Worm (Caenorhabditis elegans) whole organism, L2 larva: Measurements from ENCODE around the gene hacl-1.

Experiments used
- C34F6.9 ChIP-seq: fragments of 150-350 bp; optimal IDR thresholded peaks from 2 replicates; lab custom pipeline; 2014; ENCODE audit warnings: missing biosample characterization, missing genetic modification characterization
- F13H6.1 ChIP-seq: sonication (generic microtip); optimal IDR thresholded peaks from 2 replicates; lab custom pipeline; 2016; ENCODE audit warnings: missing genetic modification characterization, missing compliant biosample characterization
- R02D3.7 ChIP-seq: fragments of 150-350 bp; optimal IDR thresholded peaks from 2 replicates; lab custom pipeline; 2014; ENCODE audit warnings: missing biosample characterization, missing genetic modification characterization
- Y55F3AM.14 ChIP-seq: fragments of 200-800 bp; sonication (Bioruptor generic); optimal IDR thresholded peaks from 2 replicates; lab custom pipeline; 2018; ENCODE audit warnings: mild to moderate bottlenecking, missing genetic modification characterization, missing compliant biosample characterization
- alr-1 ChIP-seq: fragments of 150-350 bp; optimal IDR thresholded peaks from 2 replicates; lab custom pipeline; 2014; ENCODE audit warnings: missing biosample characterization, missing genetic modification characterization
- aly-2 ChIP-seq: fragments of 150-350 bp; optimal IDR thresholded peaks from 2 replicates; lab custom pipeline; 2014; ENCODE audit warnings: missing biosample characterization, missing genetic modification characterization
- ama-1 ChIP-seq: fragments of 150-350 bp; optimal IDR thresholded peaks from 2 replicates; lab custom pipeline; 2018; ENCODE audit warnings: inconsistent platforms
- blmp-1 ChIP-seq: sonication (generic microtip); optimal IDR thresholded peaks from 2 replicates; lab custom pipeline; 2017; ENCODE audit warnings: missing genetic modification characterization, mild to moderate bottlenecking, missing compliant biosample characterization, antibody characterized with exemption, moderate library complexity; ENCODE audit not compliant: insufficient read depth
- ceh-16 ChIP-seq: fragments of 150-350 bp; optimal IDR thresholded peaks from 2 replicates; lab custom pipeline; 2014; ENCODE audit warnings: missing biosample characterization, missing genetic modification characterization
- ceh-82 ChIP-seq: fragments of 150-350 bp; optimal IDR thresholded peaks from 2 replicates; lab custom pipeline; 2014; ENCODE audit warnings: missing biosample characterization, missing genetic modification characterization
- crh-2 ChIP-seq: sonication (generic microtip); optimal IDR thresholded peaks from 2 replicates; lab custom pipeline; 2017; ENCODE audit warnings: missing biosample characterization, missing genetic modification characterization
- dmd-4 ChIP-seq: sonication (generic microtip); optimal IDR thresholded peaks from 2 replicates; lab custom pipeline; 2017; ENCODE audit warnings: missing biosample characterization, missing genetic modification characterization
- egl-27 ChIP-seq: sonication (generic microtip); optimal IDR thresholded peaks from 3 replicates; lab custom pipeline; 2017; ENCODE audit warnings: missing biosample characterization, missing genetic modification reagents, missing genetic modification characterization
- elt-1 ChIP-seq: fragments of 150-350 bp; optimal IDR thresholded peaks from 2 replicates; lab custom pipeline; 2014; ENCODE audit warnings: missing biosample characterization, missing genetic modification characterization
- fos-1 ChIP-seq: fragments of 150-350 bp; optimal IDR thresholded peaks from 2 replicates; lab custom pipeline; 2014; ENCODE audit warnings: missing biosample characterization, missing genetic modification characterization
- gmeb-1 ChIP-seq: fragments of 150-350 bp; optimal IDR thresholded peaks from 2 replicates; lab custom pipeline; 2014; ENCODE audit warnings: missing biosample characterization, missing genetic modification characterization
- lin-11 ChIP-seq: fragments of 150-350 bp; sonication (generic microtip); optimal IDR thresholded peaks from 2 replicates; lab custom pipeline; 2014; ENCODE audit warnings: missing biosample characterization, missing genetic modification characterization, inconsistent platforms, mixed read lengths
- lin-39 ChIP-seq: fragments of 150-350 bp; optimal IDR thresholded peaks from 2 replicates; lab custom pipeline; 2014; ENCODE audit warnings: missing biosample characterization, missing genetic modification reagents, missing genetic modification characterization
- lsy-2 ChIP-seq, 2 experiments: fragments of 150-350 bp in 1 of 2; sonication (generic microtip) in 1 of 2; optimal IDR thresholded peaks; 2 replicates each; lab custom pipeline; 2014 to 2017; ENCODE audit warnings: missing biosample characterization in 2 of 2, missing genetic modification characterization in 2 of 2
- mab-5 ChIP-seq: fragments of 150-350 bp; optimal IDR thresholded peaks from 2 replicates; lab custom pipeline; 2014; ENCODE audit warnings: missing biosample characterization, missing genetic modification characterization
- mdl-1 ChIP-seq, 2 experiments: fragments of 150-350 bp in 1 of 2; sonication (generic microtip) in 1 of 2; optimal IDR thresholded peaks; 2 replicates each; lab custom pipeline; 2017; ENCODE audit warnings: missing biosample characterization in 2 of 2, missing genetic modification characterization in 2 of 2
- nhr-10 ChIP-seq: sonication (generic microtip); optimal IDR thresholded peaks from 2 replicates; lab custom pipeline; 2017; ENCODE audit warnings: missing biosample characterization, missing genetic modification characterization
- nhr-12 ChIP-seq: fragments of 150-350 bp; optimal IDR thresholded peaks from 2 replicates; lab custom pipeline; 2014; ENCODE audit warnings: missing biosample characterization, missing genetic modification characterization
- nhr-129 ChIP-seq: fragments of 150-350 bp; optimal IDR thresholded peaks from 2 replicates; lab custom pipeline; 2014; ENCODE audit warnings: missing biosample characterization, missing genetic modification characterization
- nhr-21 ChIP-seq: fragments of 150-350 bp; optimal IDR thresholded peaks from 2 replicates; lab custom pipeline; 2014; ENCODE audit warnings: missing biosample characterization, missing genetic modification characterization
- nhr-23 ChIP-seq: fragments of 150-350 bp; optimal IDR thresholded peaks from 2 replicates; lab custom pipeline; 2014; ENCODE audit warnings: missing biosample characterization, missing genetic modification reagents, missing genetic modification characterization
- nhr-237 ChIP-seq: fragments of 150-350 bp; optimal IDR thresholded peaks from 2 replicates; lab custom pipeline; 2014; ENCODE audit warnings: missing biosample characterization, missing genetic modification characterization
- nhr-25 ChIP-seq: fragments of 150-350 bp; sonication (generic microtip); optimal IDR thresholded peaks from 3 replicates; lab custom pipeline; 2014; ENCODE audit warnings: missing biosample characterization, missing genetic modification characterization
- nhr-6 ChIP-seq: fragments of 150-350 bp; optimal IDR thresholded peaks from 2 replicates; lab custom pipeline; 2014; ENCODE audit warnings: missing biosample characterization, missing genetic modification characterization
- nhr-77 ChIP-seq: fragments of 150-350 bp; optimal IDR thresholded peaks from 2 replicates; lab custom pipeline; 2014; ENCODE audit warnings: missing biosample characterization, missing genetic modification characterization
- peb-1 ChIP-seq: fragments of 150-350 bp; optimal IDR thresholded peaks from 2 replicates; lab custom pipeline; 2014; ENCODE audit warnings: missing biosample characterization, missing genetic modification characterization
- sem-4 ChIP-seq: fragments of 150-350 bp; optimal IDR thresholded peaks from 2 replicates; lab custom pipeline; 2014; ENCODE audit warnings: missing biosample characterization, missing genetic modification reagents, missing genetic modification characterization
- sma-3 ChIP-seq: sonication (generic microtip); optimal IDR thresholded peaks from 2 replicates; lab custom pipeline; 2016; ENCODE audit warnings: missing genetic modification reagents, missing genetic modification characterization, missing compliant biosample characterization
- sma-9 ChIP-seq, 2 experiments: fragments of 150-350 bp in 1 of 2; sonication (generic microtip) in 1 of 2; optimal IDR thresholded peaks; 2 replicates each; lab custom pipeline; 2014 to 2016; ENCODE audit warnings: missing genetic modification characterization in 2 of 2, mild to moderate bottlenecking in 1 of 2, missing biosample characterization in 1 of 2, missing compliant biosample characterization in 1 of 2, missing genetic modification reagents in 1 of 2, moderate library complexity in 1 of 2
- unc-62 ChIP-seq: fragments of 150-350 bp; optimal IDR thresholded peaks from 2 replicates; lab custom pipeline; 2014; ENCODE audit warnings: missing biosample characterization, missing genetic modification reagents, missing genetic modification characterization
- ztf-4 ChIP-seq: fragments of 150-350 bp; optimal IDR thresholded peaks from 2 replicates; lab custom pipeline; 2014; ENCODE audit warnings: missing biosample characterization, missing genetic modification characterization

hacl-1 gene

ce11 chrII:11472542-11472941, 20.2 kb downstream of the hacl-1 start:
- peak in 1 of 2 experiments; percentile 23 for TF ChIP-seq lsy-2 (tag; optimal IDR thresholded peaks at IDR 0.05; lab: Kevin White, UChicago)
- TF ChIP-seq nhr-12 (tag; lab: Kevin White, UChicago): no peak
- no peak for TF ChIP-seq nhr-23 (tag; lab: Kevin White, UChicago)
- TF ChIP-seq aly-2 (tag; lab: Kevin White, UChicago): no peak
- peak; percentile 80 for TF ChIP-seq sma-9 (GFP tag; optimal IDR thresholded peaks at IDR 0.05; lab: Kevin White, UChicago)
- TF ChIP-seq sma-9 (tag; optimal IDR thresholded peaks at IDR 0.05; lab: Kevin White, UChicago): no peak
- TF ChIP-seq peb-1: no peak
- TF ChIP-seq mdl-1 (tag; optimal IDR thresholded peaks at IDR 0.05; lab: Kevin White, UChicago): peak in 1 of 2 experiments; percentile 55
- TF ChIP-seq nhr-10: no peak
- peak; percentile 79 for TF ChIP-seq nhr-21 (tag; lab: Kevin White, UChicago)
- peak; percentile 81 for TF ChIP-seq fos-1 (tag; lab: Kevin White, UChicago)
- TF ChIP-seq sem-4 (tag; lab: Kevin White, UChicago): peak; percentile 21
- no peak for TF ChIP-seq nhr-6 (tag; lab: Kevin White, UChicago)
- peak; percentile 62 for TF ChIP-seq nhr-25
- TF ChIP-seq lin-39 (tag; lab: Kevin White, UChicago): no peak
- peak; percentile 95 for TF ChIP-seq blmp-1 (tag; lab: Kevin White, UChicago)
- no peak for TF ChIP-seq ceh-82 (tag; lab: Kevin White, UChicago)
- TF ChIP-seq sma-3 (GFP tag; lab: Kevin White, UChicago): peak; percentile 53
- peak; percentile 42 for TF ChIP-seq crh-2
- TF ChIP-seq C34F6.9 (tag; lab: Kevin White, UChicago): peak; percentile 21
- no peak for TF ChIP-seq nhr-237
- TF ChIP-seq nhr-129 (tag; lab: Kevin White, UChicago): peak; percentile 36
- TF ChIP-seq gmeb-1 (tag; lab: Kevin White, UChicago): peak; percentile 25
- TF ChIP-seq ama-1: no peak
- TF ChIP-seq mab-5: no peak
- TF ChIP-seq, all 48 proteins: peak for 13

ce11 chrII:11471916-11472315, 20.8 kb downstream of the hacl-1 start, which contains the start of gene mfn-1:
mfn-1 (minus strand) TSS chrII:11472016.
- no peak for TF ChIP-seq sma-3 (GFP tag; lab: Kevin White, UChicago)
- no peak for TF ChIP-seq fos-1 (tag; lab: Kevin White, UChicago)
- TF ChIP-seq nhr-10: no peak
- no peak for TF ChIP-seq ama-1
- TF ChIP-seq peb-1: no peak
- TF ChIP-seq unc-62 (GFP tag; lab: Kevin White, UChicago): no peak
- TF ChIP-seq R02D3.7 (tag; lab: Kevin White, UChicago): no peak
- TF ChIP-seq egl-27 (tag; lab: Kevin White, UChicago): no peak
- no peak for TF ChIP-seq F13H6.1 (tag; lab: Kevin White, UChicago)
- no peak for TF ChIP-seq sem-4 (tag; lab: Kevin White, UChicago)
- TF ChIP-seq nhr-129 (tag; lab: Kevin White, UChicago): no peak
- TF ChIP-seq nhr-77: no peak
- TF ChIP-seq ceh-82 (tag; lab: Kevin White, UChicago): no peak
- no peak for TF ChIP-seq dmd-4 (tag; lab: Kevin White, UChicago)

- TF ChIP-seq fos-1 (tag; lab: Kevin White, UChicago) (peak; percentile 58), nhr-77 (no peak), lsy-2 (tag; optimal IDR thresholded peaks at IDR 0.05; lab: Kevin White, UChicago) (peak in 1 of 2 experiments; percentile 14), crh-2 (peak; percentile 40), sma-9 (GFP tag; optimal IDR thresholded peaks at IDR 0.05; lab: Kevin White, UChicago) (peak; percentile 17), sma-9 (tag; optimal IDR thresholded peaks at IDR 0.05; lab: Kevin White, UChicago) (no peak), Y55F3AM.14 (GFP tag; lab: Kevin White, UChicago) (no peak), C34F6.9 (tag; lab: Kevin White, UChicago) (peak; percentile 21)
- TF ChIP-seq, all 48 proteins: peak for 5
Measured at ce11 chrII:11469574-11470108, 23.1 kb downstream of the hacl-1 start, which contains the start of gene cisd-1. cisd-1 (minus strand) TSS chrII:11469624.

- no peak for TF ChIP-seq lsy-2 (tag; optimal IDR thresholded peaks at IDR 0.05; lab: Kevin White, UChicago)
- TF ChIP-seq fos-1 (tag; lab: Kevin White, UChicago): no peak
- TF ChIP-seq mab-5: no peak
- no peak for TF ChIP-seq Y55F3AM.14 (GFP tag; lab: Kevin White, UChicago)
- TF ChIP-seq nhr-21 (tag; lab: Kevin White, UChicago): no peak
- no peak for TF ChIP-seq peb-1
- TF ChIP-seq ceh-16 (tag; lab: Kevin White, UChicago): no peak
- TF ChIP-seq blmp-1 (tag; lab: Kevin White, UChicago): no peak
- no peak for TF ChIP-seq elt-1 (tag; lab: Kevin White, UChicago)
- TF ChIP-seq sem-4 (tag; lab: Kevin White, UChicago): no peak
- no peak for TF ChIP-seq nhr-77
- TF ChIP-seq dmd-4 (tag; lab: Kevin White, UChicago): no peak
- no peak for TF ChIP-seq lin-11 (tag; lab: Kevin White, UChicago)
- no peak for TF ChIP-seq egl-27 (tag; lab: Kevin White, UChicago)
- TF ChIP-seq unc-62 (GFP tag; lab: Kevin White, UChicago): no peak
- no peak for TF ChIP-seq nhr-237
- TF ChIP-seq nhr-6 (tag; lab: Kevin White, UChicago): no peak
- no peak for TF ChIP-seq alr-1
- no peak for TF ChIP-seq ztf-4 (tag; lab: Kevin White, UChicago)
Measured at ce11 chrII:11467541-11467940, 25.2 kb downstream of the hacl-1 start, which contains the start of gene klp-17. klp-17 (minus strand) TSS chrII:11467641.
